Worm (Caenorhabditis elegans) whole organism, late embryonic: ENCODE measurements around the gene T08G2.2.

Experiments
- C38D4.7 ChIP-seq: fragments of 200-800 bp; sonication (Bioruptor generic); optimal IDR thresholded peaks from 2 replicates; lab custom pipeline; 2018; ENCODE audit warnings: mild to moderate bottlenecking, missing genetic modification characterization, moderate library complexity, missing compliant biosample characterization
- Y22D7AL.16 ChIP-seq: sonication (generic microtip); optimal IDR thresholded peaks from 2 replicates; lab custom pipeline; 2016; ENCODE audit warnings: missing genetic modification characterization, missing compliant biosample characterization
- ceh-45 ChIP-seq: fragments of 200-800 bp; sonication (Bioruptor generic); IDR thresholded peaks from 2 replicates; pipeline ENCODE4 v1.3.6; 2022; ENCODE audit warnings: missing genetic modification reagents, missing genetic modification characterization, missing compliant biosample characterization
- nhr-11 ChIP-seq: fragments of 150-350 bp; optimal IDR thresholded peaks from 2 replicates; lab custom pipeline; 2014; ENCODE audit warnings: missing biosample characterization, missing genetic modification characterization

ce11 chrX:17234988-17235387 is 25.8 kb upstream of the T08G2.2 start:
- TF ChIP-seq nhr-11 (tag; lab: Kevin White, UChicago) (no peak), Y22D7AL.16 (tag; lab: Kevin White, UChicago) (no peak), C38D4.7 (GFP tag; lab: Kevin White, UChicago) (no peak), ceh-45 (GFP tag; lab: Robert Waterston, UW) (no peak)
